1 fruit fly cellular context compared by ENCODE assay signal in genomic region chr3L:3515280-3516020, dm6.
TF ChIP-seq lines count a peak whose summit lies in the region.

Gene Eip63E (plus strand): TSS chr3L:3515751.

TF ChIP-seq in whole organism, embryonic, 481 proteins besides CTCF, POLR2A, EP300 and RAD21 (continued from another document):
- no peak for TF ChIP-seq B-H1 (GFP tag; IDR thresholded peaks at IDR 0.05; lab: Robert Waterston, UW)
- no peak for TF ChIP-seq gro (GFP tag; optimal IDR thresholded peaks at IDR 0.05; lab: Kevin White, UChicago)
- TF ChIP-seq schlank (tag; optimal IDR thresholded peaks at IDR 0.05; lab: Kevin White, UChicago), result no peak
- no peak for TF ChIP-seq HmgD (GFP tag; optimal IDR thresholded peaks at IDR 0.05; lab: Kevin White, UChicago)
- peak; percentile 38 for TF ChIP-seq CG12071 (GFP tag; optimal IDR thresholded peaks at IDR 0.05; lab: Kevin White, UChicago)
- TF ChIP-seq seq (GFP tag; IDR thresholded peaks at IDR 0.05; lab: Robert Waterston, UW), result no peak
- peak; percentile 6 for TF ChIP-seq CG12769 (tag; optimal IDR thresholded peaks at IDR 0.05; lab: Kevin White, UChicago)
- TF ChIP-seq Dp (GFP tag; optimal IDR thresholded peaks at IDR 0.05; lab: Kevin White, UChicago), result peak; percentile 21
- TF ChIP-seq Bgb (GFP tag; IDR thresholded peaks at IDR 0.05; lab: Robert Waterston, UW; ENCODE audit: partially characterized antibody), result peak; percentile 49; the same call in 1 of the 2 replicates
- no peak for TF ChIP-seq CG12299 (tag; optimal IDR thresholded peaks at IDR 0.05; lab: Kevin White, UChicago)
- no peak for TF ChIP-seq tgo (GFP tag; IDR thresholded peaks at IDR 0.05; lab: Robert Waterston, UW)
- TF ChIP-seq CG6272 (GFP tag; IDR thresholded peaks at IDR 0.05; lab: Robert Waterston, UW), result no peak
- TF ChIP-seq CG9437 (GFP tag; optimal IDR thresholded peaks at IDR 0.05; lab: Kevin White, UChicago), result no peak
- peak; percentile 81; the same call in 2 of the 3 replicates for TF ChIP-seq CG34422 (GFP tag; IDR thresholded peaks at IDR 0.05; lab: Robert Waterston, UW)
- TF ChIP-seq CG18262 (tag; optimal IDR thresholded peaks at IDR 0.05; lab: Kevin White, UChicago), result no peak
- peak; percentile 15 for TF ChIP-seq CG33213 (GFP tag; optimal IDR thresholded peaks at IDR 0.05; lab: Kevin White, UChicago)
- no peak for TF ChIP-seq CG15011 (GFP tag; optimal IDR thresholded peaks at IDR 0.05; lab: Kevin White, UChicago)
- TF ChIP-seq ham (GFP tag; IDR thresholded peaks at IDR 0.05; lab: Robert Waterston, UW), result no peak
- peak in 1 of 2 experiments; percentile 39 for TF ChIP-seq bsh (GFP tag; optimal IDR thresholded peaks at IDR 0.05; lab: Kevin White, UChicago)
- 0 out of 2 replicates have a peak, but pooled peaks have one; percentile 46 for TF ChIP-seq vvl (GFP tag; IDR thresholded peaks at IDR 0.05; lab: Robert Waterston, UW)
- TF ChIP-seq Pdp1 (GFP tag; optimal IDR thresholded peaks at IDR 0.05; lab: Kevin White, UChicago), result peak in 1 of 2 experiments; percentile 37
- no peak for TF ChIP-seq CG15696 (tag; optimal IDR thresholded peaks at IDR 0.05; lab: Kevin White, UChicago)
- TF ChIP-seq zen (tag; optimal IDR thresholded peaks at IDR 0.05; lab: Kevin White, UChicago), result no peak
- no peak for TF ChIP-seq her (GFP tag; optimal IDR thresholded peaks at IDR 0.05; lab: Kevin White, UChicago)
- peak; percentile 55 for TF ChIP-seq CG17829 (tag; optimal IDR thresholded peaks at IDR 0.05; lab: Kevin White, UChicago)
- peak; percentile 20 for TF ChIP-seq run (tag; optimal IDR thresholded peaks at IDR 0.05; lab: Kevin White, UChicago)
- no peak for TF ChIP-seq CG11085 (GFP tag; IDR thresholded peaks at IDR 0.05; lab: Robert Waterston, UW)
- TF ChIP-seq nerfin-1 (tag; optimal IDR thresholded peaks at IDR 0.05; lab: Kevin White, UChicago), result peak; percentile 50
- TF ChIP-seq row (GFP tag; IDR thresholded peaks at IDR 0.05; lab: Robert Waterston, UW), result 0 out of 3 replicates have a peak, but pooled peaks have one; percentile 29
- TF ChIP-seq ATbp (GFP tag; optimal IDR thresholded peaks at IDR 0.05; lab: Kevin White, UChicago), result no peak
- TF ChIP-seq Rx (GFP tag; IDR thresholded peaks at IDR 0.05; lab: Robert Waterston, UW), result no peak
- no peak for TF ChIP-seq tx (GFP tag; optimal IDR thresholded peaks at IDR 0.05; lab: Kevin White, UChicago)
- no peak for TF ChIP-seq pnt (GFP tag; optimal IDR thresholded peaks at IDR 0.05; lab: Kevin White, UChicago)
- no peak for TF ChIP-seq Doc3 (GFP tag; IDR thresholded peaks at IDR 0.05; lab: Robert Waterston, UW; ENCODE audit: partially characterized antibody)
- no peak for TF ChIP-seq peb (GFP tag; IDR thresholded peaks at IDR 0.05; lab: Robert Waterston, UW)
- TF ChIP-seq sug (tag; optimal IDR thresholded peaks at IDR 0.05; lab: Kevin White, UChicago), result peak; percentile 24
- TF ChIP-seq CG18599 (GFP tag; optimal IDR thresholded peaks at IDR 0.05; lab: Kevin White, UChicago), result no peak
- peak; percentile 46; the same call in 1 of the 2 replicates for TF ChIP-seq Scr (GFP tag; IDR thresholded peaks at IDR 0.05; lab: Robert Waterston, UW; ENCODE audit: partially characterized antibody)
- no peak for TF ChIP-seq luna (GFP tag; optimal IDR thresholded peaks at IDR 0.05; lab: Kevin White, UChicago)
- no peak for TF ChIP-seq CG3726 (GFP tag; IDR thresholded peaks at IDR 0.05; lab: Robert Waterston, UW)
- TF ChIP-seq rib (GFP tag; IDR thresholded peaks at IDR 0.05; lab: Robert Waterston, UW), result peak; percentile 61; the same call in 1 of the 2 replicates
- no peak for TF ChIP-seq CG3995 (GFP tag; optimal IDR thresholded peaks at IDR 0.05; lab: Kevin White, UChicago)
- TF ChIP-seq dpn (GFP tag; optimal IDR thresholded peaks at IDR 0.05; lab: Kevin White, UChicago), result no peak
- no peak for TF ChIP-seq B-H2 (GFP tag; optimal IDR thresholded peaks at IDR 0.05; lab: Kevin White, UChicago)
- TF ChIP-seq CG11696 (GFP tag; IDR thresholded peaks at IDR 0.05; lab: Robert Waterston, UW), result no peak
- TF ChIP-seq Ssrp (tag; optimal IDR thresholded peaks at IDR 0.05; lab: Kevin White, UChicago), result no peak
- no peak for TF ChIP-seq HLH54F (GFP tag; optimal IDR thresholded peaks at IDR 0.05; lab: Kevin White, UChicago)
- TF ChIP-seq CG32532 (GFP tag; IDR thresholded peaks at IDR 0.05; lab: Robert Waterston, UW), result peak; percentile 40
- no peak for TF ChIP-seq croc (GFP tag; conservative IDR thresholded peaks at IDR 0.05; lab: Robert Waterston, UW)
- no peak for TF ChIP-seq aop (GFP tag; IDR thresholded peaks at IDR 0.05; lab: Robert Waterston, UW)
- no peak for TF ChIP-seq zfh2 (GFP tag; optimal IDR thresholded peaks at IDR 0.05; lab: Kevin White, UChicago)
- no peak for TF ChIP-seq ind (GFP tag; optimal IDR thresholded peaks at IDR 0.05; lab: Kevin White, UChicago)
- TF ChIP-seq CG3281 (GFP tag; optimal IDR thresholded peaks at IDR 0.05; lab: Kevin White, UChicago), result no peak
- TF ChIP-seq Dip2 (GFP tag; IDR thresholded peaks at IDR 0.05; lab: Robert Waterston, UW), result no peak
- peak; percentile 46 for TF ChIP-seq Ets97D (GFP tag; optimal IDR thresholded peaks at IDR 0.05; lab: Kevin White, UChicago)
- TF ChIP-seq pho (GFP tag; optimal IDR thresholded peaks at IDR 0.05; lab: Kevin White, UChicago), result no peak
- no peak; the same call in 1 of the 2 replicates for TF ChIP-seq Awh (GFP tag; IDR thresholded peaks at IDR 0.05; lab: Robert Waterston, UW)
- peak; percentile 26; the same call in 1 of the 2 replicates for TF ChIP-seq CG3847 (GFP tag; IDR thresholded peaks at IDR 0.05; lab: Robert Waterston, UW)
- 0 out of 2 replicates have a peak, but pooled peaks have one; percentile 26 for TF ChIP-seq CG31441 (GFP tag; IDR thresholded peaks at IDR 0.05; lab: Robert Waterston, UW)
- TF ChIP-seq amos (GFP tag; IDR thresholded peaks at IDR 0.05; lab: Robert Waterston, UW; ENCODE audit: partially characterized antibody), result peak; percentile 45; the same call in 1 of the 2 replicates
- TF ChIP-seq CG6765 (GFP tag; optimal IDR thresholded peaks at IDR 0.05; lab: Kevin White, UChicago), result peak; percentile 7
- TF ChIP-seq pros (GFP tag; optimal IDR thresholded peaks at IDR 0.05; lab: Kevin White, UChicago), result no peak
- peak; percentile 1 for TF ChIP-seq CG12219 (GFP tag; optimal IDR thresholded peaks at IDR 0.05; lab: Kevin White, UChicago)
- peak; percentile 87 for TF ChIP-seq CG4617 (GFP tag; optimal IDR thresholded peaks at IDR 0.05; lab: Kevin White, UChicago; ENCODE audit: borderline replicate concordance)
- no peak for TF ChIP-seq H2.0 (GFP tag; IDR thresholded peaks at IDR 0.05; lab: Robert Waterston, UW)
- no peak for TF ChIP-seq CG7372 (GFP tag; IDR thresholded peaks at IDR 0.05; lab: Robert Waterston, UW)
- TF ChIP-seq CG4854 (GFP tag; optimal IDR thresholded peaks at IDR 0.05; lab: Kevin White, UChicago), result no peak
- no peak for TF ChIP-seq CG30020 (tag; optimal IDR thresholded peaks at IDR 0.05; lab: Kevin White, UChicago)
- no peak for TF ChIP-seq CG10366 (GFP tag; IDR thresholded peaks at IDR 0.05; lab: Robert Waterston, UW)
- TF ChIP-seq Trl (optimal IDR thresholded peaks at IDR 0.05; lab: Kevin White, UChicago), result no peak
- no peak for TF ChIP-seq Trl (GFP tag; optimal IDR thresholded peaks at IDR 0.05; lab: Kevin White, UChicago)
- no peak for TF ChIP-seq Deaf1 (tag; optimal IDR thresholded peaks at IDR 0.05; lab: Kevin White, UChicago)
- no peak for TF ChIP-seq CG8290 (GFP tag; optimal IDR thresholded peaks at IDR 0.05; lab: Kevin White, UChicago)
- TF ChIP-seq CG8290 (tag; optimal IDR thresholded peaks at IDR 0.05; lab: Kevin White, UChicago), result peak in 1 of 2 experiments; percentile 13
- TF ChIP-seq pan (optimal IDR thresholded peaks at IDR 0.05; lab: Kevin White, UChicago), result no peak
- no peak for TF ChIP-seq pan (GFP tag; optimal IDR thresholded peaks at IDR 0.05 in 1 of 2, IDR thresholded peaks at IDR 0.05 in 1 of 2)
- TF ChIP-seq CG31365 (tag; optimal IDR thresholded peaks at IDR 0.05; lab: Kevin White, UChicago), result no peak
- peak; percentile 53; the same call in 2 of the 4 replicates for TF ChIP-seq Dll (GFP tag; IDR thresholded peaks at IDR 0.05; lab: Robert Waterston, UW; ENCODE audit: partially characterized antibody)
- TF ChIP-seq CG8765 (GFP tag; IDR thresholded peaks at IDR 0.05; lab: Robert Waterston, UW), result no peak
- no peak for TF ChIP-seq CG10274 (GFP tag; optimal IDR thresholded peaks at IDR 0.05; lab: Kevin White, UChicago)
- TF ChIP-seq disco-r (GFP tag; optimal IDR thresholded peaks at IDR 0.05; lab: Kevin White, UChicago), result no peak
- TF ChIP-seq lilli (GFP tag; optimal IDR thresholded peaks at IDR 0.05; lab: Kevin White, UChicago), result no peak
- peak; percentile 79 for TF ChIP-seq stwl (tag; optimal IDR thresholded peaks at IDR 0.05; lab: Kevin White, UChicago)
- no peak for TF ChIP-seq CG14050 (GFP tag; IDR thresholded peaks at IDR 0.05; lab: Robert Waterston, UW)
- no peak for TF ChIP-seq az2 (GFP tag; optimal IDR thresholded peaks at IDR 0.05; lab: Kevin White, UChicago)
- peak; percentile 52; the same call in 1 of the 2 replicates for TF ChIP-seq CG13287 (GFP tag; IDR thresholded peaks at IDR 0.05; lab: Robert Waterston, UW; ENCODE audit: partially characterized antibody)
- TF ChIP-seq jigr1 (GFP tag; IDR thresholded peaks at IDR 0.05; lab: Robert Waterston, UW), result no peak
- no peak for TF ChIP-seq tin (GFP tag; optimal IDR thresholded peaks at IDR 0.05; lab: Kevin White, UChicago)
- TF ChIP-seq ERR (GFP tag; optimal IDR thresholded peaks at IDR 0.05; lab: Kevin White, UChicago), result no peak
TF ChIP-seq in whole organism, embryonic: peak in this region for 128.
